Worm (Caenorhabditis elegans) whole organism, mixed stage, embryonic: ENCODE measurements around the gene vit-4.

Experiments used
- M03D4.4 ChIP-seq: sonication (generic microtip); optimal IDR thresholded peaks from 2 replicates; lab custom pipeline; 2017; ENCODE audit warnings: mild to moderate bottlenecking, missing genetic modification characterization, missing compliant biosample characterization
- ceh-83 ChIP-seq: fragments of 200-800 bp; sonication (Bioruptor generic); optimal IDR thresholded peaks from 2 replicates; lab custom pipeline; 2018; ENCODE audit warnings: mild to moderate bottlenecking, missing genetic modification characterization, missing compliant biosample characterization
- ces-1 ChIP-seq: fragments of 150-350 bp; optimal IDR thresholded peaks from 2 replicates; lab custom pipeline; 2014; ENCODE audit warnings: missing biosample characterization, missing genetic modification reagents, missing genetic modification characterization
- elt-1 ChIP-seq: sonication (generic microtip); optimal IDR thresholded peaks from 2 replicates; lab custom pipeline; 2017; ENCODE audit warnings: missing genetic modification characterization, mild to moderate bottlenecking, missing compliant biosample characterization, antibody characterized with exemption, moderate library complexity, borderline replicate concordance; ENCODE audit not compliant: insufficient read depth
- elt-3 ChIP-seq: fragments of 150-350 bp; optimal IDR thresholded peaks from 2 replicates; lab custom pipeline; 2014; ENCODE audit warnings: missing biosample characterization, missing genetic modification characterization
- hlh-1 ChIP-seq: fragments of 150-350 bp; optimal IDR thresholded peaks from 2 replicates; lab custom pipeline; 2014; ENCODE audit warnings: missing biosample characterization, missing genetic modification reagents, missing genetic modification characterization
- lin-13 ChIP-seq: fragments of 150-350 bp; optimal IDR thresholded peaks from 2 replicates; lab custom pipeline; 2014; ENCODE audit warnings: missing biosample characterization, missing genetic modification characterization
- lsy-2 ChIP-seq: fragments of 150-350 bp; optimal IDR thresholded peaks from 2 replicates; lab custom pipeline; 2014; ENCODE audit warnings: missing biosample characterization, missing genetic modification characterization
- nhr-237 ChIP-seq: fragments of 150-350 bp; optimal IDR thresholded peaks from 2 replicates; lab custom pipeline; 2014; ENCODE audit warnings: missing biosample characterization, missing genetic modification characterization
- nhr-76 ChIP-seq: sonication (generic microtip); optimal IDR thresholded peaks from 2 replicates; lab custom pipeline; 2017; ENCODE audit warnings: missing biosample characterization, missing genetic modification characterization
- unc-39 ChIP-seq: fragments of 150-350 bp; optimal IDR thresholded peaks from 2 replicates; lab custom pipeline; 2014; ENCODE audit warnings: missing biosample characterization, missing genetic modification characterization
- unc-62 ChIP-seq: fragments of 150-350 bp; optimal IDR thresholded peaks from 2 replicates; lab custom pipeline; 2014; ENCODE audit warnings: missing biosample characterization, missing genetic modification reagents, missing genetic modification characterization

ce11 chrX:3596967-3597366 lies 33.2 kb upstream of the vit-4 start:
- TF ChIP-seq nhr-237 (no peak), M03D4.4 (tag; lab: Kevin White, UChicago) (no peak), elt-3 (tag; lab: Kevin White, UChicago) (no peak), nhr-76 (tag; lab: Kevin White, UChicago) (no peak), hlh-1 (tag; lab: Kevin White, UChicago) (no peak), ces-1 (no peak), lsy-2 (no peak), lin-13 (tag; lab: Kevin White, UChicago) (no peak), ceh-83 (GFP tag; lab: Kevin White, UChicago) (no peak), unc-39 (tag; lab: Kevin White, UChicago) (no peak), unc-62 (no peak), elt-1 (tag; lab: Kevin White, UChicago) (no peak)
